Fruit fly (Drosophila melanogaster): ENCODE measurements around the gene CG7789.

The CG7789 gene

dm6 chr3R:29778985-29779298 is 24.1 kb upstream of the CG7789 start:
- TF ChIP-seq CG4496 (GFP tag; IDR thresholded peaks at IDR 0.05) (no peak), CG32121 (GFP tag; IDR thresholded peaks at IDR 0.05) (no peak), CG8301 (tag; optimal IDR thresholded peaks at IDR 0.05) (no peak), Pif1B (GFP tag; optimal IDR thresholded peaks at IDR 0.05) (no peak), CG9948 (tag; optimal IDR thresholded peaks at IDR 0.05) (no peak), CG10348 (GFP tag; IDR thresholded peaks at IDR 0.05) (no peak), CG14655 (GFP tag; optimal IDR thresholded peaks at IDR 0.05) (no peak), Ets98B (GFP tag; IDR thresholded peaks at IDR 0.05) (no peak), CG12605 (GFP tag; IDR thresholded peaks at IDR 0.05) (no peak), fd96Ca (GFP tag; IDR thresholded peaks at IDR 0.05) (no peak), CG34367 (tag; optimal IDR thresholded peaks at IDR 0.05) (no peak)

- TF ChIP-seq Ets98B (GFP tag; IDR thresholded peaks at IDR 0.05) (no peak), CG32121 (GFP tag; IDR thresholded peaks at IDR 0.05) (no peak), CG8301 (tag; optimal IDR thresholded peaks at IDR 0.05) (no peak), Pif1A (GFP tag; optimal IDR thresholded peaks at IDR 0.05) (no peak), CG10348 (GFP tag; IDR thresholded peaks at IDR 0.05) (no peak), CG14655 (GFP tag; optimal IDR thresholded peaks at IDR 0.05) (no peak), CG13204 (GFP tag; optimal IDR thresholded peaks at IDR 0.05) (no peak), fd96Ca (GFP tag; IDR thresholded peaks at IDR 0.05) (no peak), CG15710 (tag; optimal IDR thresholded peaks at IDR 0.05) (no peak), CG12605 (GFP tag; IDR thresholded peaks at IDR 0.05) (no peak)
These were observed 22.5 kb upstream of the CG7789 start, which contains the start of gene fig for dm6 chr3R:29780402-29781029. TSS of gene fig (minus strand) at chr3R:29780452.

- TF ChIP-seq CG17806 (tag; optimal IDR thresholded peaks at IDR 0.05) (no peak), CG4496 (GFP tag; IDR thresholded peaks at IDR 0.05) (no peak), CG10348 (GFP tag; IDR thresholded peaks at IDR 0.05) (no peak), CG8301 (tag; optimal IDR thresholded peaks at IDR 0.05) (no peak), fd96Ca (GFP tag; IDR thresholded peaks at IDR 0.05) (no peak), Snoo (tag; optimal IDR thresholded peaks at IDR 0.05) (no peak), gl (tag; optimal IDR thresholded peaks at IDR 0.05) (no peak)
These were observed 21.1 kb upstream of the CG7789 start for dm6 chr3R:29781874-29782273.

- TF ChIP-seq Pif1B (GFP tag; optimal IDR thresholded peaks at IDR 0.05) (peak; percentile 0), CG8159 (tag; optimal IDR thresholded peaks at IDR 0.05) (peak; percentile 20), Ets98B (GFP tag; IDR thresholded peaks at IDR 0.05) (peak; percentile 49; the same call in 1 of the 2 replicates), Snoo (tag; optimal IDR thresholded peaks at IDR 0.05) (peak; percentile 36), rn (GFP tag; IDR thresholded peaks at IDR 0.05) (no peak), CG17806 (tag; optimal IDR thresholded peaks at IDR 0.05) (no peak), EcR (GFP tag; optimal IDR thresholded peaks at IDR 0.05) (peak; percentile 71), CG12605 (GFP tag; IDR thresholded peaks at IDR 0.05) (no peak), CG13204 (GFP tag; optimal IDR thresholded peaks at IDR 0.05) (peak; percentile 40), CG32121 (GFP tag; IDR thresholded peaks at IDR 0.05) (peak; percentile 44; the same call in 1 of the 2 replicates), CG4496 (GFP tag; IDR thresholded peaks at IDR 0.05) (0 out of 3 replicates have a peak, but pooled peaks have one; percentile 44), CG34367 (tag; optimal IDR thresholded peaks at IDR 0.05) (no peak)
These were observed 20.6 kb upstream of the CG7789 start for dm6 chr3R:29782367-29782766.

- TF ChIP-seq Pif1A (GFP tag; optimal IDR thresholded peaks at IDR 0.05) = no peak
- no peak for TF ChIP-seq Ets98B (GFP tag; IDR thresholded peaks at IDR 0.05)
These were observed 19.8 kb upstream of the CG7789 start for dm6 chr3R:29783210-29783609.

- no peak for TF ChIP-seq gl (tag; optimal IDR thresholded peaks at IDR 0.05)
- no peak for TF ChIP-seq CG10348 (GFP tag; IDR thresholded peaks at IDR 0.05)
- no peak for TF ChIP-seq CG8159 (tag; optimal IDR thresholded peaks at IDR 0.05)
- no peak for TF ChIP-seq D1 (tag; optimal IDR thresholded peaks at IDR 0.05)
- TF ChIP-seq EcR (GFP tag; optimal IDR thresholded peaks at IDR 0.05) = no peak
- TF ChIP-seq CG12605 (GFP tag; IDR thresholded peaks at IDR 0.05) = no peak
- TF ChIP-seq Pif1B (GFP tag; optimal IDR thresholded peaks at IDR 0.05) = no peak
These were observed 17.8 kb upstream of the CG7789 start for dm6 chr3R:29785242-29785641.

- TF ChIP-seq CG8159 (tag; optimal IDR thresholded peaks at IDR 0.05) = peak; percentile 71
- no peak for TF ChIP-seq gl (tag; optimal IDR thresholded peaks at IDR 0.05)
- no peak for TF ChIP-seq CG13204 (GFP tag; optimal IDR thresholded peaks at IDR 0.05)
- no peak; the same call in 1 of the 2 replicates for TF ChIP-seq CG12605 (GFP tag; IDR thresholded peaks at IDR 0.05)
- peak; percentile 75 for TF ChIP-seq CG4496 (GFP tag; IDR thresholded peaks at IDR 0.05)
- no peak for TF ChIP-seq EcR (GFP tag; optimal IDR thresholded peaks at IDR 0.05)
- TF ChIP-seq CG10348 (GFP tag; IDR thresholded peaks at IDR 0.05) = no peak
- peak; percentile 77 for TF ChIP-seq Pif1B (GFP tag; optimal IDR thresholded peaks at IDR 0.05)
- no peak for TF ChIP-seq D1 (tag; optimal IDR thresholded peaks at IDR 0.05)
- peak; percentile 59; the same call in 1 of the 2 replicates for TF ChIP-seq CG32121 (GFP tag; IDR thresholded peaks at IDR 0.05)
- TF ChIP-seq CG34367 (tag; optimal IDR thresholded peaks at IDR 0.05) = no peak
- TF ChIP-seq Pif1A (GFP tag; optimal IDR thresholded peaks at IDR 0.05) = peak; percentile 87
- 0 out of 2 replicates have a peak, but pooled peaks have one; percentile 28 for TF ChIP-seq rn (GFP tag; IDR thresholded peaks at IDR 0.05)
- TF ChIP-seq Snoo (tag; optimal IDR thresholded peaks at IDR 0.05) = peak; percentile 90
- no peak for TF ChIP-seq CG15710 (tag; optimal IDR thresholded peaks at IDR 0.05)
- 0 out of 2 replicates have a peak, but pooled peaks have one; percentile 22 for TF ChIP-seq Ets98B (GFP tag; IDR thresholded peaks at IDR 0.05)
- peak; percentile 49 for TF ChIP-seq CG9948 (tag; optimal IDR thresholded peaks at IDR 0.05)
- no peak for TF ChIP-seq CG14655 (GFP tag; optimal IDR thresholded peaks at IDR 0.05)
- peak; percentile 63 for TF ChIP-seq CG17806 (tag; optimal IDR thresholded peaks at IDR 0.05)
- TF ChIP-seq fd96Ca (GFP tag; IDR thresholded peaks at IDR 0.05) = peak; percentile 74
- TF ChIP-seq CG8301 (tag; optimal IDR thresholded peaks at IDR 0.05) = peak; percentile 53
These were observed 16.7 kb upstream of the CG7789 start for dm6 chr3R:29786016-29786996.

All from whole organism, pupa.